Worm (Caenorhabditis elegans): Measurements from ENCODE around the gene prp-8.
A peak's percentile ranks its signal among the peaks of the same experiment; 100 is the strongest.

Gene prp-8

DNA sequence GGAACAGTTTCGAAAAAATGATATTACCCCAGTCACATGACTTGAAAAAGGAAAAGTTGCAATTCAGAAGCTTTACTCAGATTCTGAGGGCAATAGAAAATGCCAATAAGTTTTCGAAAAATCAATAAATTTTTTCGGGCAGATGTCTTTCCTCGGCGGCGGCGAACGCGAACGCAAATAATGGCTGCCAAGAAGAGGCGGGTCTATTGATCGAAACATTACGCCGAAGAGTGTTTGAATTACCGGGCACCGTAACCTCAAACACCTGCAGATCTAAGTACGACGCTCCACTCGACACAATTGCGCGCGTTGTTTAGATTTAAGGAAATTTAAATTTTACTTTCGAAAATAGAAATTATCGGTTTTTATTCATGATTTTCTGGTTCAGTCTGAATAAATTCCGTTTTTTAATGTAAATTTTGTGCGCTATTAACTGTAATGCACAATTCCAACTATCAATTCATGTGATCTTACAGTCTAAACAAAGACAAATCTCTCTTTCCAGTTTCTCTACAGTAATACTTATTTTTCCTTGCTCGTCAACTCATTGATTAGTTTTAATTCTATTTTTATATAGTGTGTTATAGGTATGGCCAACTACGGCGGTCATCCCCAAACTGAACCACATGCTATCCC is at the start of gene prp-8 (continued):
- peak; percentile 92 for TF ChIP-seq dve-1 (tag; optimal IDR thresholded peaks at IDR 0.05; ENCODE audit: insufficient read depth)
- no peak for TF ChIP-seq fos-1 (tag; optimal IDR thresholded peaks at IDR 0.05)
- TF ChIP-seq nhr-6 (tag; optimal IDR thresholded peaks at IDR 0.05): peak; percentile 89
- no peak for TF ChIP-seq dmd-8 (GFP tag; IDR thresholded peaks at IDR 0.05)
- TF ChIP-seq skn-1 (tag; optimal IDR thresholded peaks at IDR 0.05): no peak
- peak; percentile 74 for TF ChIP-seq fkh-10 (GFP tag; optimal IDR thresholded peaks at IDR 0.05)
- peak; percentile 91 for TF ChIP-seq hlh-30 (tag; optimal IDR thresholded peaks at IDR 0.05; ENCODE audit: insufficient read depth)
- TF ChIP-seq nhr-76 (tag; optimal IDR thresholded peaks at IDR 0.05): no peak
- no peak for TF ChIP-seq mxl-2 (GFP tag; conservative IDR thresholded peaks at IDR 0.05)
- no peak for TF ChIP-seq D1046.2 (GFP tag; IDR thresholded peaks at IDR 0.05)
- TF ChIP-seq ztf-7 (tag; optimal IDR thresholded peaks at IDR 0.05): no peak
- peak; percentile 68 for TF ChIP-seq dmd-6 (GFP tag; IDR thresholded peaks at IDR 0.05)
- peak; percentile 26; the same call in 1 of the 2 replicates for TF ChIP-seq vab-7 (GFP tag; IDR thresholded peaks at IDR 0.05)
- no peak for TF ChIP-seq mdt-29 (GFP tag; IDR thresholded peaks at IDR 0.05)
- peak; percentile 99 for TF ChIP-seq T20F7.1 (GFP tag; optimal IDR thresholded peaks at IDR 0.05)
- TF ChIP-seq dpl-1 (GFP tag; optimal IDR thresholded peaks at IDR 0.05): peak; percentile 91
- no peak for TF ChIP-seq nhr-111 (GFP tag; optimal IDR thresholded peaks at IDR 0.05)
- no peak for TF ChIP-seq aly-2 (tag; optimal IDR thresholded peaks at IDR 0.05)
- no peak for TF ChIP-seq pha-4 (GFP tag; IDR thresholded peaks at IDR 0.05)
- TF ChIP-seq pha-4 (tag; optimal IDR thresholded peaks at IDR 0.05): peak; percentile 94
- peak; percentile 29 for TF ChIP-seq lin-15B (tag; optimal IDR thresholded peaks at IDR 0.05)
- TF ChIP-seq F44E2.7 (GFP tag; IDR thresholded peaks at IDR 0.05): no peak
- no peak for TF ChIP-seq unc-39 (tag; optimal IDR thresholded peaks at IDR 0.05)
- peak; percentile 94 to 99 for TF ChIP-seq lsy-2 (tag; optimal IDR thresholded peaks at IDR 0.05)
- peak; percentile 68 for TF ChIP-seq nhr-11 (tag; optimal IDR thresholded peaks at IDR 0.05)
- peak; percentile 76 for TF ChIP-seq hmg-1.1 (GFP tag; IDR thresholded peaks at IDR 0.05)
- TF ChIP-seq ces-1 (GFP tag; optimal IDR thresholded peaks at IDR 0.05): no peak
- peak; percentile 51 for TF ChIP-seq nhr-28 (tag; optimal IDR thresholded peaks at IDR 0.05)
- peak in 1 of 2 experiments; percentile 80 for TF ChIP-seq hif-1 (tag; optimal IDR thresholded peaks at IDR 0.05)
- peak; percentile 95 for TF ChIP-seq mes-2 (tag; optimal IDR thresholded peaks at IDR 0.05; ENCODE audit: poor library complexity, severe bottlenecking)
- peak; percentile 31 for TF ChIP-seq spr-1 (tag; optimal IDR thresholded peaks at IDR 0.05)
- no peak for TF ChIP-seq zip-11 (GFP tag; IDR thresholded peaks at IDR 0.05)
- peak; percentile 83 for TF ChIP-seq hlh-11 (tag; optimal IDR thresholded peaks at IDR 0.05)
- peak; percentile 58; the same call in 1 of the 2 replicates for TF ChIP-seq Y75B8A.6 (GFP tag; IDR thresholded peaks at IDR 0.05)
- peak; percentile 87 for TF ChIP-seq nhr-25 (tag; optimal IDR thresholded peaks at IDR 0.05; ENCODE audit: borderline replicate concordance, insufficient read depth)
- TF ChIP-seq daf-16 (GFP tag; optimal IDR thresholded peaks at IDR 0.05): no peak
- TF ChIP-seq daf-16 (tag; optimal IDR thresholded peaks at IDR 0.05): peak; percentile 74
- TF ChIP-seq lin-29 (GFP tag; IDR thresholded peaks at IDR 0.05): no peak
- no peak for TF ChIP-seq lir-3 (tag; optimal IDR thresholded peaks at IDR 0.05)
- peak; percentile 69 for TF ChIP-seq nhr-77 (tag; optimal IDR thresholded peaks at IDR 0.05)
- TF ChIP-seq unc-130 (GFP tag; optimal IDR thresholded peaks at IDR 0.05): peak; percentile 25

DNA sequence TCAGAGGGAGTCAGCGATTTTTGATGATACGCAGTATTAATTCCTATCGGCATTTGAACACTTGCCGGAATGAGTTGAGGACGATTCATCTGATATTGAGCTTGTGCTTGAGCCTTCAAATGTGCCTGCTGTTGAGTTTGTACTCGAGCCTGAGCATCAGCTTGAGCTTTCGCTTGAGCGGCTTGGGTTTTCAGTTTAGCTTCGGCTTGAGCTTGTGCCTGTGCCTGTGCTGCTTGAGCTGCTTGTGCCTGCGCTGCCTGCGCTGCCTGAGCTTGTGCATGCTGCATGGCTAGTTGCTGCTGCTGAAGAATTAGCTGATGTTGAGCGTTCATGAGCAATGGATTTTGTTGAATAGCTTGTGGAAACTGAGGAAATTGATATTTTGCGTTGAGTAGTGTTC is 48.3 kb upstream of the prp-8 start:
- TF ChIP-seq hif-1 (tag; optimal IDR thresholded peaks at IDR 0.05) (no peak), dmd-6 (GFP tag; IDR thresholded peaks at IDR 0.05) (no peak), lin-13 (GFP tag; optimal IDR thresholded peaks at IDR 0.05) (no peak), R02D3.7 (tag; optimal IDR thresholded peaks at IDR 0.05) (no peak), zfp-2 (tag; optimal IDR thresholded peaks at IDR 0.05) (no peak), dmd-8 (GFP tag; IDR thresholded peaks at IDR 0.05) (no peak), sdz-12 (GFP tag; optimal IDR thresholded peaks at IDR 0.05) (no peak), attf-4 (tag; optimal IDR thresholded peaks at IDR 0.05) (no peak), ZK546.5 (tag; optimal IDR thresholded peaks at IDR 0.05) (no peak), lim-7 (GFP tag; IDR thresholded peaks at IDR 0.05) (0 out of 2 replicates have a peak, but pooled peaks have one; percentile 36), ceh-20 (GFP tag; IDR thresholded peaks at IDR 0.05) (no peak), lin-38 (GFP tag; IDR thresholded peaks at IDR 0.05) (no peak), ces-1 (GFP tag; optimal IDR thresholded peaks at IDR 0.05) (no peak), madf-9 (GFP tag; conservative IDR thresholded peaks at IDR 0.05) (no peak), hmg-1.1 (GFP tag; IDR thresholded peaks at IDR 0.05) (no peak), lin-15B (tag; optimal IDR thresholded peaks at IDR 0.05) (no peak), nhr-25 (tag; optimal IDR thresholded peaks at IDR 0.05; ENCODE audit: borderline replicate concordance, insufficient read depth) (no peak), daf-8 (GFP tag; IDR thresholded peaks at IDR 0.05) (no peak)
